Worm (Caenorhabditis elegans) whole organism, early embryonic: ENCODE data around the gene str-77.

Experiments
- B0310.2 ChIP-seq: sonication (generic microtip); optimal IDR thresholded peaks from 2 replicates; lab custom pipeline; 2016; ENCODE audit warnings: mild to moderate bottlenecking, missing genetic modification characterization, missing compliant biosample characterization
- F13C5.2 ChIP-seq: sonication (generic microtip); optimal IDR thresholded peaks from 2 replicates; lab custom pipeline; 2017; ENCODE audit warnings: mild to moderate bottlenecking, missing genetic modification characterization, inconsistent platforms, missing compliant biosample characterization
- aly-1 ChIP-seq: sonication (generic microtip); optimal IDR thresholded peaks from 2 replicates; lab custom pipeline; 2016; ENCODE audit warnings: missing genetic modification characterization, missing compliant biosample characterization
- ama-1 ChIP-seq: fragments of 150-350 bp; optimal IDR thresholded peaks from 2 replicates; lab custom pipeline; 2014
- ceh-13 ChIP-seq: fragments of 200-800 bp; sonication (Bioruptor generic); optimal IDR thresholded peaks from 2 replicates; lab custom pipeline; 2018; ENCODE audit warnings: mild to moderate bottlenecking, missing genetic modification characterization, missing compliant biosample characterization
- ceh-36 ChIP-seq: sonication (generic microtip); optimal IDR thresholded peaks from 2 replicates; lab custom pipeline; 2016; ENCODE audit warnings: missing genetic modification characterization, inconsistent platforms, missing compliant biosample characterization
- ets-7 ChIP-seq: sonication (generic microtip); optimal IDR thresholded peaks from 2 replicates; lab custom pipeline; 2016; ENCODE audit warnings: missing genotype, missing genetic modification characterization, missing compliant biosample characterization
- flt-1 ChIP-seq: fragments of 200-800 bp; sonication (Bioruptor generic); IDR thresholded peaks from 2 replicates; pipeline ENCODE4 v1.3.6; 2022; ENCODE audit warnings: missing genetic modification characterization, missing compliant biosample characterization
- hmbx-1 ChIP-seq: sonication (generic microtip); optimal IDR thresholded peaks from 2 replicates; lab custom pipeline; 2016; ENCODE audit warnings: mild to moderate bottlenecking, missing genetic modification characterization, missing compliant biosample characterization
- hmg-4 ChIP-seq: fragments of 200-800 bp; sonication (Bioruptor generic); optimal IDR thresholded peaks from 2 replicates; lab custom pipeline; 2018; ENCODE audit warnings: mild to moderate bottlenecking, missing genetic modification characterization, missing compliant biosample characterization
- hnd-1 ChIP-seq: sonication (generic microtip); optimal IDR thresholded peaks from 2 replicates; lab custom pipeline; 2016; ENCODE audit warnings: missing genetic modification characterization, missing compliant biosample characterization
- pes-1 ChIP-seq: fragments of 200-800 bp; sonication (Bioruptor generic); IDR thresholded peaks from 2 replicates; pipeline ENCODE4 v1.3.6; 2022; ENCODE audit warnings: missing genetic modification reagents, missing genetic modification characterization, missing compliant biosample characterization
- scrt-1 ChIP-seq: fragments of 200-800 bp; sonication (Bioruptor generic); IDR thresholded peaks from 2 replicates; pipeline ENCODE4 v1.3.6; 2022; ENCODE audit warnings: missing genetic modification characterization, missing compliant biosample characterization
- sea-1 ChIP-seq: fragments of 200-800 bp; sonication (Bioruptor generic); conservative IDR thresholded peaks from 2 replicates; pipeline ENCODE4 v1.3.6; 2022; ENCODE audit warnings: missing genetic modification characterization, missing compliant biosample characterization
- tbx-11 ChIP-seq: fragments of 200-800 bp; sonication (Bioruptor generic); IDR thresholded peaks from 2 replicates; pipeline ENCODE4 v1.3.6; 2022; ENCODE audit warnings: missing genetic modification characterization, missing compliant biosample characterization
- tbx-37 ChIP-seq: fragments of 200-800 bp; sonication (Bioruptor generic); conservative IDR thresholded peaks from 2 replicates; pipeline ENCODE4 v1.3.6; 2022; ENCODE audit warnings: missing genetic modification reagents, missing genetic modification characterization, missing compliant biosample characterization
- tra-4 ChIP-seq: sonication (generic microtip); optimal IDR thresholded peaks from 2 replicates; lab custom pipeline; 2017; ENCODE audit warnings: missing genetic modification characterization, missing compliant biosample characterization

str-77 gene

ce11 chrV:17694260-17694659 is 24.5 kb upstream of the str-77 start:
- TF ChIP-seq flt-1 (GFP tag; lab: Robert Waterston, UW) (no peak), ama-1 (lab: Kevin White, UChicago) (no peak), tbx-37 (no peak), ets-7 (no peak), hmg-4 (GFP tag; lab: Kevin White, UChicago) (no peak), tbx-11 (GFP tag; lab: Robert Waterston, UW) (no peak), sea-1 (no peak), scrt-1 (no peak), hmbx-1 (no peak), ceh-13 (GFP tag; lab: Kevin White, UChicago) (no peak), F13C5.2 (tag; lab: Kevin White, UChicago) (no peak), aly-1 (tag; lab: Kevin White, UChicago) (no peak), pes-1 (GFP tag; lab: Robert Waterston, UW) (no peak), hnd-1 (tag; lab: Kevin White, UChicago) (no peak), B0310.2 (tag; lab: Kevin White, UChicago) (no peak), ceh-36 (no peak), tra-4 (tag; lab: Kevin White, UChicago) (no peak)

ce11 chrV:17695802-17696201 is 22.9 kb upstream of the str-77 start, which contains the start of gene Y26G10.1:
Y26G10.1 (minus strand) TSS chrV:17695902.
- TF ChIP-seq B0310.2 (tag; lab: Kevin White, UChicago) (no peak), hnd-1 (tag; lab: Kevin White, UChicago) (no peak), hmbx-1 (no peak), tbx-11 (GFP tag; lab: Robert Waterston, UW) (no peak), tbx-37 (no peak)

ce11 chrV:17696753-17697152 is 22.0 kb upstream of the str-77 start, which contains the start of gene spp-29:
spp-29 (minus strand) TSS chrV:17696853.
- TF ChIP-seq sea-1 (no peak), ceh-13 (GFP tag; lab: Kevin White, UChicago) (no peak), ceh-36 (no peak), tbx-37 (no peak), B0310.2 (tag; lab: Kevin White, UChicago) (no peak), hnd-1 (tag; lab: Kevin White, UChicago) (no peak), aly-1 (tag; lab: Kevin White, UChicago) (no peak), scrt-1 (no peak), ama-1 (lab: Kevin White, UChicago) (no peak), ets-7 (no peak), hmg-4 (GFP tag; lab: Kevin White, UChicago) (no peak), pes-1 (GFP tag; lab: Robert Waterston, UW) (no peak), tbx-11 (GFP tag; lab: Robert Waterston, UW) (no peak), tra-4 (tag; lab: Kevin White, UChicago) (no peak)

ce11 chrV:17699097-17699496 is 19.6 kb upstream of the str-77 start, which contains the start of gene Y26G10.4:
Y26G10.4 (minus strand) TSS chrV:17699197.
- TF ChIP-seq sea-1 (no peak), ceh-13 (GFP tag; lab: Kevin White, UChicago) (no peak), ama-1 (lab: Kevin White, UChicago) (no peak), F13C5.2 (tag; lab: Kevin White, UChicago) (no peak), flt-1 (GFP tag; lab: Robert Waterston, UW) (no peak), tra-4 (tag; lab: Kevin White, UChicago) (no peak), hmg-4 (GFP tag; lab: Kevin White, UChicago) (no peak), pes-1 (GFP tag; lab: Robert Waterston, UW) (no peak), scrt-1 (no peak), tbx-11 (GFP tag; lab: Robert Waterston, UW) (no peak), hmbx-1 (no peak), tbx-37 (no peak), aly-1 (tag; lab: Kevin White, UChicago) (no peak), B0310.2 (tag; lab: Kevin White, UChicago) (no peak), ets-7 (no peak), hnd-1 (tag; lab: Kevin White, UChicago) (no peak)

- no peak for TF ChIP-seq sea-1
- no peak for TF ChIP-seq F13C5.2 (tag; lab: Kevin White, UChicago)
- TF ChIP-seq hmg-4 (GFP tag; lab: Kevin White, UChicago), result no peak
- no peak for TF ChIP-seq pes-1 (GFP tag; lab: Robert Waterston, UW)
- no peak for TF ChIP-seq ama-1 (lab: Kevin White, UChicago)
- no peak for TF ChIP-seq B0310.2 (tag; lab: Kevin White, UChicago)
- TF ChIP-seq ceh-36, result no peak
- TF ChIP-seq flt-1 (GFP tag; lab: Robert Waterston, UW), result no peak
- no peak for TF ChIP-seq hnd-1 (tag; lab: Kevin White, UChicago)
- no peak for TF ChIP-seq tbx-11 (GFP tag; lab: Robert Waterston, UW)
- no peak for TF ChIP-seq tra-4 (tag; lab: Kevin White, UChicago)
- TF ChIP-seq ets-7, result no peak
- no peak for TF ChIP-seq ceh-13 (GFP tag; lab: Kevin White, UChicago)
- no peak for TF ChIP-seq scrt-1
Observed at ce11 chrV:17699659-17700058, 19.1 kb upstream of the str-77 start, which contains the start of gene Y26G10.6. Y26G10.6 (plus strand) TSS chrV:17699959.

ce11 chrV:17700728-17701262 is 18.0 kb upstream of the str-77 start, which contains the start of the genes Y26G10.5 and srh-32:
Y26G10.5 (minus strand) TSS chrV:17700828.
srh-32 (plus strand) TSS chrV:17701212.
- TF ChIP-seq ceh-36 (no peak), ama-1 (lab: Kevin White, UChicago) (no peak), B0310.2 (tag; lab: Kevin White, UChicago) (no peak), aly-1 (tag; lab: Kevin White, UChicago) (no peak), sea-1 (no peak), hmbx-1 (no peak), tbx-37 (no peak)

- TF ChIP-seq sea-1, result no peak
- TF ChIP-seq ets-7, result no peak
- no peak for TF ChIP-seq ama-1 (lab: Kevin White, UChicago)
Observed at ce11 chrV:17705814-17706213, 12.9 kb upstream of the str-77 start, which contains the start of gene W06D12.6. W06D12.6 (plus strand) TSS chrV:17706114.
